Fruit fly (Drosophila melanogaster) Kc167 (cell line): ENCODE results near the gene stg.

Source experiments
- Myc ChIP-seq: fragments of >200 bp; optimal IDR thresholded peaks from 2 replicates; lab custom pipeline; 2017; ENCODE audit warnings: missing external identifiers
- Sin3A ChIP-seq: fragments of >200 bp; optimal IDR thresholded peaks from 2 replicates; lab custom pipeline; 2018; ENCODE audit warnings: missing external identifiers
- h ChIP-seq: fragments of >200 bp; optimal IDR thresholded peaks from 3 replicates; lab custom pipeline; 2018; ENCODE audit warnings: missing external identifiers
- psq ChIP-seq: fragments of >200 bp; optimal IDR thresholded peaks from 2 replicates; lab custom pipeline; 2017; ENCODE audit warnings: missing external identifiers
- ttk ChIP-seq: sonication (Bioruptor generic); optimal IDR thresholded peaks from 2 replicates; lab custom pipeline; 2017; ENCODE audit warnings: missing external identifiers

dm6 chr3R:29284315-29284714 is 28.7 kb upstream of the stg start:
- TF ChIP-seq h (lab: Kevin White, UChicago) (no peak), ttk (lab: Kevin White, UChicago) (no peak), Sin3A (no peak), psq (lab: Kevin White, UChicago) (no peak), Myc (lab: Kevin White, UChicago) (no peak)
